Fruit fly (Drosophila melanogaster) whole organism, embryonic: ENCODE results near the gene Mic26-27.

Source experiments
- Adf1 ChIP-seq: fragments of 200-800 bp; sonication (Bioruptor generic); IDR thresholded peaks from 2 replicates; pipeline ENCODE4 v1.3.6; 2022; ENCODE audit warnings: missing biosample characterization, missing genetic modification characterization
- B-H2 ChIP-seq: fragments of 200-800 bp; sonication (Bioruptor generic); optimal IDR thresholded peaks from 2 replicates; lab custom pipeline; 2018; ENCODE audit warnings: missing biosample characterization, mild to moderate bottlenecking, missing genetic modification characterization
- BEAF-32 ChIP-seq: fragments of 200-800 bp; sonication (Bioruptor generic); optimal IDR thresholded peaks from 3 replicates; lab custom pipeline; 2017; ENCODE audit warnings: missing biosample characterization, missing genetic modification characterization, mild to moderate bottlenecking, moderate library complexity, missing genetic modification reagents
- CG12769 ChIP-seq: fragments of 200-800 bp; sonication (Bioruptor generic); optimal IDR thresholded peaks from 2 replicates; lab custom pipeline; 2019; ENCODE audit warnings: missing biosample characterization, mild to moderate bottlenecking, missing genetic modification characterization, moderate library complexity
- CG12942 ChIP-seq: fragments of 200-800 bp; sonication (Bioruptor generic); optimal IDR thresholded peaks from 3 replicates; lab custom pipeline; 2016; ENCODE audit warnings: missing biosample characterization, missing genetic modification characterization
- CG14014 ChIP-seq: fragments of 200-800 bp; sonication (Bioruptor generic); IDR thresholded peaks from 2 replicates; pipeline ENCODE4 v1.3.6; 2022; ENCODE audit warnings: missing biosample characterization, missing genetic modification characterization
- CG15479 ChIP-seq: fragments of 200-800 bp; sonication (Bioruptor generic); optimal IDR thresholded peaks from 3 replicates; lab custom pipeline; 2019; ENCODE audit warnings: missing biosample characterization, mild to moderate bottlenecking, missing genetic modification characterization, moderate library complexity
- CG16815 ChIP-seq: fragments of 200-800 bp; sonication (Bioruptor generic); optimal IDR thresholded peaks from 3 replicates; lab custom pipeline; 2017; ENCODE audit warnings: missing biosample characterization, mild to moderate bottlenecking, missing genetic modification characterization
- CG2120 ChIP-seq: fragments of 200-800 bp; sonication (Bioruptor generic); optimal IDR thresholded peaks from 3 replicates; lab custom pipeline; 2016; ENCODE audit warnings: missing biosample characterization, missing genetic modification characterization
- CG2712 ChIP-seq: fragments of 200-800 bp; optimal IDR thresholded peaks from 3 replicates; lab custom pipeline; 2019; ENCODE audit warnings: missing biosample characterization, mild to moderate bottlenecking, missing genetic modification characterization, moderate library complexity
- CG30403 ChIP-seq: fragments of 200-800 bp; sonication (Bioruptor generic); optimal IDR thresholded peaks from 3 replicates; lab custom pipeline; 2016; ENCODE audit warnings: missing biosample characterization, missing genetic modification characterization
- CG33557 ChIP-seq: fragments of 200-800 bp; sonication (Bioruptor generic); optimal IDR thresholded peaks from 2 replicates; lab custom pipeline; 2019; ENCODE audit warnings: missing biosample characterization, mild to moderate bottlenecking, missing genetic modification characterization, moderate library complexity
- CG8478 ChIP-seq: fragments of >200 bp; optimal IDR thresholded peaks from 2 replicates; lab custom pipeline; 2018
- CG9437 ChIP-seq: fragments of 200-800 bp; sonication (Bioruptor generic); optimal IDR thresholded peaks from 2 replicates; lab custom pipeline; 2018; ENCODE audit warnings: missing biosample characterization, mild to moderate bottlenecking, missing genetic modification characterization
- CG9797 ChIP-seq: fragments of 200-800 bp; sonication (Bioruptor generic); optimal IDR thresholded peaks from 3 replicates; lab custom pipeline; 2018; ENCODE audit warnings: missing biosample characterization, mild to moderate bottlenecking, missing genetic modification characterization
- Chrac-16 ChIP-seq: fragments of 200-800 bp; sonication (Bioruptor generic); optimal IDR thresholded peaks from 3 replicates; lab custom pipeline; 2016; ENCODE audit warnings: missing biosample characterization, missing genetic modification characterization
- D19B ChIP-seq: fragments of 200-800 bp; sonication (Bioruptor generic); optimal IDR thresholded peaks from 2 replicates; lab custom pipeline; 2017; ENCODE audit warnings: missing biosample characterization, mild to moderate bottlenecking, missing genetic modification characterization
- Ets65A ChIP-seq: fragments of 200-800 bp; sonication (Bioruptor generic); peaks from one replicate; lab custom pipeline; 2016; ENCODE audit warnings: missing biosample characterization, missing genetic modification characterization
- H15 ChIP-seq: fragments of 200-800 bp; sonication (Bioruptor generic); IDR thresholded peaks from 3 replicates; pipeline ENCODE4 v1.3.6; 2022; ENCODE audit warnings: missing biosample characterization, missing genetic modification characterization
- Hand ChIP-seq: fragments of 200-800 bp; sonication (Bioruptor generic); optimal IDR thresholded peaks from 2 replicates; lab custom pipeline; 2017; ENCODE audit warnings: mild to moderate bottlenecking, missing biosample characterization, missing genetic modification reagents, missing genetic modification characterization
- Hr51 ChIP-seq, 2 experiments: fragments of 200-800 bp; sonication (Bioruptor generic); optimal IDR thresholded peaks; 2 replicates in 1 of 2; 3 replicates in 1 of 2; lab custom pipeline; 2016 to 2018; ENCODE audit warnings: missing biosample characterization in 2 of 2, missing genetic modification characterization in 2 of 2, mild to moderate bottlenecking in 1 of 2, moderate library complexity in 1 of 2
- Hr78 ChIP-seq, 2 experiments: fragments of 200-800 bp in 1 of 2; fragments of >200 bp in 1 of 2; sonication (Bioruptor generic) in 1 of 2; optimal IDR thresholded peaks; 2 replicates each; lab custom pipeline; 2017 to 2019; ENCODE audit warnings: missing biosample characterization in 2 of 2, missing genetic modification characterization in 2 of 2, mild to moderate bottlenecking in 1 of 2, moderate library complexity in 1 of 2
- Lhr ChIP-seq: fragments of 200-800 bp; sonication (Bioruptor generic); optimal IDR thresholded peaks from 3 replicates; lab custom pipeline; 2017; ENCODE audit warnings: mild to moderate bottlenecking, missing biosample characterization, missing genetic modification reagents, missing genetic modification characterization
- Mad ChIP-seq: fragments of 200-800 bp; sonication (Bioruptor generic); optimal IDR thresholded peaks from 2 replicates; lab custom pipeline; 2016; ENCODE audit warnings: missing biosample characterization, missing genetic modification characterization
- NC2β ChIP-seq: fragments of 200-800 bp; sonication (Bioruptor generic); optimal IDR thresholded peaks from 2 replicates; lab custom pipeline; 2016; ENCODE audit warnings: missing biosample characterization, missing genetic modification characterization
- NfI ChIP-seq: fragments of 200-800 bp; sonication (Bioruptor generic); optimal IDR thresholded peaks from 3 replicates; lab custom pipeline; 2018; ENCODE audit warnings: missing biosample characterization, mild to moderate bottlenecking, missing genetic modification characterization, moderate library complexity
- Poxn ChIP-seq: fragments of 200-800 bp; sonication (Bioruptor generic); IDR thresholded peaks from 2 replicates; pipeline ENCODE4 v1.3.6; 2022; ENCODE audit warnings: missing biosample characterization, missing genetic modification characterization
- Side ChIP-seq: fragments of 200-800 bp; sonication (Bioruptor generic); optimal IDR thresholded peaks from 2 replicates; lab custom pipeline; 2016; ENCODE audit warnings: missing biosample characterization, missing genetic modification characterization
- Sin3A ChIP-seq: fragments of >200 bp; optimal IDR thresholded peaks from 2 replicates; lab custom pipeline; 2018
- Ssrp ChIP-seq: fragments of 200-800 bp; sonication (Bioruptor generic); optimal IDR thresholded peaks from 2 replicates; lab custom pipeline; 2018; ENCODE audit warnings: missing biosample characterization, mild to moderate bottlenecking, missing genetic modification characterization, moderate library complexity
- ato ChIP-seq: fragments of 200-800 bp; sonication (Bioruptor generic); IDR thresholded peaks from 2 replicates; pipeline ENCODE4 v1.3.6; 2022; ENCODE audit warnings: missing biosample characterization, missing genetic modification characterization; ENCODE audit not compliant: partially characterized antibody
- br ChIP-seq: fragments of >200 bp; optimal IDR thresholded peaks from 2 replicates; lab custom pipeline; 2017
- caup ChIP-seq: fragments of 200-800 bp; sonication (Bioruptor generic); optimal IDR thresholded peaks from 3 replicates; lab custom pipeline; 2017; ENCODE audit warnings: missing biosample characterization, mild to moderate bottlenecking, missing genetic modification characterization, moderate library complexity; ENCODE audit not compliant: severe bottlenecking
- chif ChIP-seq, 2 experiments: fragments of 200-800 bp; sonication (Bioruptor generic); optimal IDR thresholded peaks; 3 replicates each; lab custom pipeline; 2016; ENCODE audit warnings: missing biosample characterization in 2 of 2, missing genetic modification characterization in 2 of 2
- corto ChIP-seq: fragments of 200-800 bp; sonication (Bioruptor generic); optimal IDR thresholded peaks from 2 replicates; lab custom pipeline; 2016; ENCODE audit warnings: missing biosample characterization, mild to moderate bottlenecking, missing genetic modification characterization, moderate library complexity
- croc ChIP-seq: fragments of 200-800 bp; sonication (Bioruptor generic); conservative IDR thresholded peaks from 3 replicates; pipeline ENCODE4 v1.3.6; 2022; ENCODE audit warnings: missing biosample characterization, missing genetic modification characterization
- dati ChIP-seq: fragments of 200-800 bp; sonication (Bioruptor generic); IDR thresholded peaks from 2 replicates; pipeline ENCODE4 v1.3.6; 2022; ENCODE audit warnings: missing biosample characterization, missing genetic modification characterization
- disco-r ChIP-seq: fragments of 200-800 bp; sonication (Bioruptor generic); optimal IDR thresholded peaks from 2 replicates; lab custom pipeline; 2016; ENCODE audit warnings: missing biosample characterization, missing genetic modification characterization
- exex ChIP-seq: fragments of 200-800 bp; sonication (Bioruptor generic); optimal IDR thresholded peaks from 4 replicates; lab custom pipeline; 2018; ENCODE audit warnings: missing biosample characterization, mild to moderate bottlenecking, missing genetic modification characterization, moderate library complexity
- jigr1 ChIP-seq: fragments of 200-800 bp; sonication (Bioruptor generic); IDR thresholded peaks from 3 replicates; pipeline ENCODE4 v1.3.6; 2022; ENCODE audit warnings: missing biosample characterization, missing genetic modification characterization
- klu ChIP-seq: fragments of 200-800 bp; sonication (Bioruptor generic); IDR thresholded peaks from 2 replicates; pipeline ENCODE4 v1.3.6; 2022; ENCODE audit warnings: missing biosample characterization, missing genetic modification characterization
- knrl ChIP-seq: fragments of 200-800 bp; sonication (Bioruptor generic); IDR thresholded peaks from 3 replicates; pipeline ENCODE4 v1.3.6; 2022; ENCODE audit warnings: missing biosample characterization, missing genetic modification characterization; ENCODE audit not compliant: partially characterized antibody
- mam ChIP-seq: fragments of 200-800 bp; sonication (Bioruptor generic); optimal IDR thresholded peaks from 3 replicates; lab custom pipeline; 2016; ENCODE audit warnings: missing biosample characterization, missing genetic modification characterization
- ranshi ChIP-seq: fragments of 200-800 bp; sonication (Bioruptor generic); IDR thresholded peaks from 2 replicates; pipeline ENCODE4 v1.3.6; 2022; ENCODE audit warnings: missing biosample characterization, missing genetic modification characterization
- sob ChIP-seq: fragments of 200-800 bp; sonication (Bioruptor generic); IDR thresholded peaks from 2 replicates; pipeline ENCODE4 v1.3.6; 2022; ENCODE audit warnings: missing biosample characterization, missing genetic modification characterization
- sr ChIP-seq: fragments of 200-800 bp; sonication (Bioruptor generic); IDR thresholded peaks from 3 replicates; pipeline ENCODE4 v1.3.6; 2022; ENCODE audit warnings: missing biosample characterization, missing genetic modification characterization
- stwl ChIP-seq: fragments of 200-800 bp; sonication (Bioruptor generic); optimal IDR thresholded peaks from 3 replicates; lab custom pipeline; 2018; ENCODE audit warnings: missing biosample characterization, mild to moderate bottlenecking, missing genetic modification characterization, moderate library complexity
- zen2 ChIP-seq: fragments of 200-800 bp; sonication (Bioruptor generic); IDR thresholded peaks from 3 replicates; pipeline ENCODE4 v1.3.6; 2022; ENCODE audit warnings: missing biosample characterization, missing genetic modification characterization; ENCODE audit not compliant: partially characterized antibody

Mic26-27 gene

dm6 chr3R:16168088-16168487 is 21.4 kb upstream of the Mic26-27 start (continued):
- TF ChIP-seq CG12769 (tag; lab: Kevin White, UChicago) (peak; percentile 61), ato (GFP tag; lab: Robert Waterston, UW) (no peak), Hand (GFP tag; lab: Kevin White, UChicago) (peak; percentile 6), mam (GFP tag; lab: Kevin White, UChicago) (no peak), caup (GFP tag; lab: Kevin White, UChicago) (peak; percentile 34), sr (GFP tag; lab: Robert Waterston, UW) (0 out of 3 replicates have a peak, but pooled peaks have one; percentile 14), Mad (GFP tag; lab: Kevin White, UChicago) (no peak)
- TF ChIP-seq, all 482 proteins: peak for 17

- TF ChIP-seq H15 (GFP tag; lab: Robert Waterston, UW), result no peak
- TF ChIP-seq br (lab: Kevin White, UChicago), result no peak
- TF ChIP-seq B-H2, result no peak
- no peak for TF ChIP-seq disco-r (GFP tag; lab: Kevin White, UChicago)
- TF ChIP-seq NfI (GFP tag; lab: Kevin White, UChicago), result peak; percentile 7
- TF ChIP-seq CG9437, result peak; percentile 61
- TF ChIP-seq CG9797, result no peak
- TF ChIP-seq stwl, result no peak
- TF ChIP-seq Poxn (GFP tag; lab: Robert Waterston, UW), result 0 out of 2 replicates have a peak, but pooled peaks have one; percentile 5
- TF ChIP-seq exex (tag; lab: Kevin White, UChicago), result no peak
- no peak for TF ChIP-seq corto
- TF ChIP-seq Adf1, result peak; percentile 98
- TF ChIP-seq CG30403 (GFP tag; lab: Kevin White, UChicago), result peak; percentile 57
- no peak; the same call in 2 of the 3 replicates for TF ChIP-seq knrl (GFP tag; lab: Robert Waterston, UW)
- peak in 1 of 2 experiments; percentile 75 for TF ChIP-seq Hr51 (GFP tag; optimal IDR thresholded peaks at IDR 0.05; lab: Kevin White, UChicago)
- TF ChIP-seq Lhr (GFP tag; lab: Kevin White, UChicago), result no peak
- no peak for TF ChIP-seq Chrac-16 (GFP tag; lab: Kevin White, UChicago)
- peak; percentile 30 for TF ChIP-seq Ssrp (tag; lab: Kevin White, UChicago)
- TF ChIP-seq CG33557 (GFP tag; lab: Kevin White, UChicago), result no peak
- no peak for TF ChIP-seq NC2β (GFP tag; lab: Kevin White, UChicago)
- TF ChIP-seq Side (GFP tag; lab: Kevin White, UChicago), result no peak
- TF ChIP-seq dati (GFP tag; lab: Robert Waterston, UW), result no peak
- TF ChIP-seq D19B, result no peak
- TF ChIP-seq CG16815 (GFP tag; lab: Kevin White, UChicago), result peak; percentile 23
- no peak for TF ChIP-seq CG14014 (GFP tag; lab: Robert Waterston, UW)
- TF ChIP-seq CG12942, result no peak
- no peak for TF ChIP-seq klu
- TF ChIP-seq CG15479 (GFP tag; lab: Kevin White, UChicago), result no peak
- no peak for TF ChIP-seq CG8478 (lab: Kevin White, UChicago)
- TF ChIP-seq chif (GFP tag; optimal IDR thresholded peaks at IDR 0.05; lab: Kevin White, UChicago), result no peak
- TF ChIP-seq ranshi (GFP tag; lab: Robert Waterston, UW), result no peak
- TF ChIP-seq croc (GFP tag; lab: Robert Waterston, UW), result no peak
- no peak for TF ChIP-seq Sin3A (lab: Kevin White, UChicago)
- TF ChIP-seq sob (GFP tag; lab: Robert Waterston, UW), result peak; percentile 50; the same call in 1 of the 2 replicates
- no peak for TF ChIP-seq BEAF-32
- peak; percentile 56; the same call in 2 of the 3 replicates for TF ChIP-seq zen2 (GFP tag; lab: Robert Waterston, UW)
- TF ChIP-seq Ets65A, result peak; percentile 1
- TF ChIP-seq mam (GFP tag; lab: Kevin White, UChicago), result peak; percentile 11
- no peak for TF ChIP-seq jigr1 (GFP tag; lab: Robert Waterston, UW)
- no peak for TF ChIP-seq Hr78 (GFP tag; optimal IDR thresholded peaks at IDR 0.05; lab: Kevin White, UChicago)
- TF ChIP-seq CG2120, result peak; percentile 58
- TF ChIP-seq CG2712 (tag; lab: Kevin White, UChicago), result no peak
Measured at dm6 chr3R:16157564-16158242, 11.0 kb upstream of the Mic26-27 start.
